Worm (Caenorhabditis elegans) whole organism, L3 larva: ENCODE measurements around the gene ztf-14.

Experiments used
- R02D3.7 ChIP-seq: fragments of 150-350 bp; optimal IDR thresholded peaks from 2 replicates; lab custom pipeline; 2014; ENCODE audit warnings: missing biosample characterization, missing genetic modification characterization
- ZK546.5 ChIP-seq: sonication (generic microtip); optimal IDR thresholded peaks from 2 replicates; lab custom pipeline; 2017; ENCODE audit warnings: missing biosample characterization, missing genetic modification characterization
- aly-2 ChIP-seq: fragments of 150-350 bp; optimal IDR thresholded peaks from 2 replicates; lab custom pipeline; 2014; ENCODE audit warnings: missing biosample characterization, missing genetic modification characterization
- ceh-28 ChIP-seq: fragments of 150-350 bp; optimal IDR thresholded peaks from 2 replicates; lab custom pipeline; 2014; ENCODE audit warnings: missing biosample characterization, missing genetic modification reagents, missing genetic modification characterization
- egl-27 ChIP-seq: sonication (generic microtip); optimal IDR thresholded peaks from 4 replicates; lab custom pipeline; 2017; ENCODE audit warnings: missing biosample characterization, missing genetic modification reagents, missing genetic modification characterization
- egl-5 ChIP-seq: fragments of 150-350 bp; optimal IDR thresholded peaks from 2 replicates; lab custom pipeline; 2017; ENCODE audit warnings: missing biosample characterization, missing genetic modification reagents, missing genetic modification characterization, inconsistent platforms
- elt-1 ChIP-seq: fragments of 150-350 bp; optimal IDR thresholded peaks from 2 replicates; lab custom pipeline; 2014; ENCODE audit warnings: missing biosample characterization, missing genetic modification characterization
- elt-2 ChIP-seq: sonication (generic microtip); optimal IDR thresholded peaks from 2 replicates; lab custom pipeline; 2016; ENCODE audit warnings: missing genetic modification reagents, mild to moderate bottlenecking, missing genetic modification characterization, missing compliant biosample characterization
- elt-3 ChIP-seq, 3 experiments: fragments of 150-350 bp in 1 of 3; sonication (generic microtip) in 2 of 3; optimal IDR thresholded peaks; 2 replicates in 2 of 3; 4 replicates in 1 of 3; lab custom pipeline; 2014 to 2017; ENCODE audit warnings: missing biosample characterization in 3 of 3, missing genetic modification characterization in 3 of 3
- fkh-2 ChIP-seq: fragments of 150-350 bp; optimal IDR thresholded peaks from 2 replicates; lab custom pipeline; 2014; ENCODE audit warnings: missing biosample characterization, missing genetic modification reagents, missing genetic modification characterization
- fos-1 ChIP-seq: fragments of 150-350 bp; optimal IDR thresholded peaks from 2 replicates; lab custom pipeline; 2014; ENCODE audit warnings: missing biosample characterization, missing genetic modification characterization
- hmg-11 ChIP-seq: sonication (generic microtip); optimal IDR thresholded peaks from 2 replicates; lab custom pipeline; 2016; ENCODE audit warnings: missing genetic modification characterization, missing compliant biosample characterization
- jun-1 ChIP-seq: fragments of 150-350 bp; optimal IDR thresholded peaks from 2 replicates; lab custom pipeline; 2014; ENCODE audit warnings: missing biosample characterization, missing genetic modification reagents, missing genetic modification characterization
- lin-15B ChIP-seq: fragments of 150-350 bp; optimal IDR thresholded peaks from 2 replicates; lab custom pipeline; 2014; ENCODE audit warnings: missing biosample characterization, missing genetic modification characterization
- lin-39 ChIP-seq: fragments of 150-350 bp; optimal IDR thresholded peaks from 2 replicates; lab custom pipeline; 2018; ENCODE audit warnings: missing biosample characterization, missing genetic modification reagents, missing genetic modification characterization
- lsy-12 ChIP-seq: sonication (generic microtip); optimal IDR thresholded peaks from 2 replicates; lab custom pipeline; 2016; ENCODE audit warnings: mild to moderate bottlenecking, missing genetic modification characterization, missing compliant biosample characterization
- mdl-1 ChIP-seq: fragments of 150-350 bp; optimal IDR thresholded peaks from 2 replicates; lab custom pipeline; 2014; ENCODE audit warnings: missing biosample characterization, missing genetic modification characterization
- mml-1 ChIP-seq: fragments of 150-350 bp; sonication (generic microtip); optimal IDR thresholded peaks from 3 replicates; lab custom pipeline; 2014; ENCODE audit warnings: missing biosample characterization, missing genetic modification characterization
- nfya-1 ChIP-seq: sonication (generic microtip); optimal IDR thresholded peaks from 2 replicates; lab custom pipeline; 2017; ENCODE audit warnings: missing genetic modification characterization, mild to moderate bottlenecking, missing compliant biosample characterization, antibody characterized with exemption, moderate library complexity; ENCODE audit not compliant: insufficient read depth
- nhr-11 ChIP-seq: fragments of 150-350 bp; optimal IDR thresholded peaks from 2 replicates; lab custom pipeline; 2014; ENCODE audit warnings: missing biosample characterization, missing genetic modification characterization
- nhr-25 ChIP-seq: sonication (generic microtip); optimal IDR thresholded peaks from 2 replicates; lab custom pipeline; 2017; ENCODE audit warnings: missing biosample characterization, missing genetic modification characterization
- nhr-28 ChIP-seq: fragments of 150-350 bp; optimal IDR thresholded peaks from 2 replicates; lab custom pipeline; 2014; ENCODE audit warnings: missing biosample characterization, missing genetic modification characterization
- nhr-77 ChIP-seq: fragments of 150-350 bp; optimal IDR thresholded peaks from 2 replicates; lab custom pipeline; 2014; ENCODE audit warnings: missing biosample characterization, missing genetic modification characterization
- pha-4 ChIP-seq: fragments of 150-350 bp; optimal IDR thresholded peaks from 2 replicates; lab custom pipeline; 2014; ENCODE audit warnings: missing biosample characterization, missing genetic modification reagents, missing genetic modification characterization
- pqm-1 ChIP-seq: fragments of 150-350 bp; optimal IDR thresholded peaks from 2 replicates; lab custom pipeline; 2017; ENCODE audit warnings: missing biosample characterization, missing genetic modification characterization, inconsistent platforms
- sea-2 ChIP-seq: fragments of 150-350 bp; sonication (generic microtip); optimal IDR thresholded peaks from 4 replicates; lab custom pipeline; 2014; ENCODE audit warnings: missing biosample characterization, missing genetic modification reagents, missing genetic modification characterization
- snpc-4 ChIP-seq: fragments of 150-350 bp; optimal IDR thresholded peaks from 2 replicates; lab custom pipeline; 2014; ENCODE audit warnings: missing biosample characterization, missing genetic modification characterization
- tbx-2 ChIP-seq: sonication (generic microtip); optimal IDR thresholded peaks from 2 replicates; lab custom pipeline; 2016; ENCODE audit warnings: mild to moderate bottlenecking, missing genetic modification characterization, missing compliant biosample characterization
- unc-62 ChIP-seq: fragments of 150-350 bp; sonication (generic microtip); optimal IDR thresholded peaks from 4 replicates; lab custom pipeline; 2014; ENCODE audit warnings: missing biosample characterization, missing genetic modification reagents, missing genetic modification characterization

Gene ztf-14

DNA sequence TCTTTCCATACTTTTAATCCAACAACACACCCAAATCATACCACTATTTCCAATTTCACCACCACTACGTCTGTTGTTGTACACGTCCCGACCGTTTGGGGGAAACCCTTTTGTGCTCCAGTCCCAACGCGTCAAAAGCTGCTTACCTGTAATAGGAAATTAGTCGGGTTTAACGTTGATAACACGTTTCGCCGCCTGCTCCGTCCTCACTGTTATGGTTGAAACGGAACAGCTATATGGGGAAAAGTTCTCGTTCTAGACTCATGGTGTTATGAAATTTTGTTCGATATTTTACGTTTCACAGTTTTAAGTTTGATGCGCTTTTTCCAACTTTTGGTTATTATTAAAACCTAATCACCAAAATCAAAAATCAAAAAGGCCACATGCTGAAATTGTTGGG, 40.0 kb downstream of the ztf-14 start:
- TF ChIP-seq elt-2, result peak; percentile 50
- TF ChIP-seq pha-4, result no peak
- TF ChIP-seq pqm-1 (tag; lab: Kevin White, UChicago), result peak; percentile 57

DNA sequence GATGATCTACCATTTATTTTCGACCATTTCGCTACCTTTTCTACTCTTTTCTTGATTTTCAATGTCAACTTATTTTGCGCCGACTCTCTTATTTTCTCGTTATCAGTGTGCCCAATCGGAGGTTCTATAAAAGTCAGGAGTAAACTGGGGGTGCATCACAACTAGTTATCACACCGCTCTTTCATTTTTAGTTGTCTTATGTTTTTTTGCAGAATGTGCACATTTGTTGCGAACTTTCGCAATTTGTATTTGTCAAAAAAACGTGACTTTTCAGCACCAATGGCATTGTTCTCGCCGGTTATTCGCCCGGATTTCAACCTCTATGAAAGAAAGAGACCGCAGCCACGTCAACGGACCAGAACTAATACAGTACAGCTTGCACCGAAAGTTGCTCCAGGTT, 41.7 kb downstream of the ztf-14 start:
- peak; percentile 66 for TF ChIP-seq elt-2
- no peak for TF ChIP-seq ZK546.5 (tag; lab: Kevin White, UChicago)
- peak; percentile 67 for TF ChIP-seq pqm-1 (tag; lab: Kevin White, UChicago)
- TF ChIP-seq nhr-28 (tag; lab: Kevin White, UChicago), result no peak
- TF ChIP-seq pha-4, result peak; percentile 41
- TF ChIP-seq, all 47 proteins: peak for 3

DNA sequence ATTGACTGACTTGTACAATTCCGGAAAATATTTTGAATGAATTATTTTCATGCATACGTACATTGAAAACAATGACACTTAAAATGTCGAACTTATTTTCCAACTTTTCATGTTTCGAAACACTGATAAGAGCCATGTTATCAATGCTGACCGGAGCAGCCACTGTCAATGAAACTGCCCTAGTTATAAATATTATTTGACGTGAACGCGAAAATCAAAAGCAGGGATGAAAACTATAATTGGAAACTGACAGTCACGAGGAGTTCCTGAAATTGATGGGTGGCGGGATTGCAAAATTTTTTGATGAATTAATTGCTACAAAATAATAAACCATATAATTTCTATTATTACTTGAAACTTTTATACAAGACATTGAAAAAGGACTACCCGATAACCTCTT, 43.6 kb downstream of the ztf-14 start:
- TF ChIP-seq mdl-1 (tag; lab: Kevin White, UChicago) (no peak), pqm-1 (tag; lab: Kevin White, UChicago) (peak; percentile 75), hmg-11 (no peak), elt-2 (peak; percentile 80), fkh-2 (tag; lab: Kevin White, UChicago) (no peak)

DNA sequence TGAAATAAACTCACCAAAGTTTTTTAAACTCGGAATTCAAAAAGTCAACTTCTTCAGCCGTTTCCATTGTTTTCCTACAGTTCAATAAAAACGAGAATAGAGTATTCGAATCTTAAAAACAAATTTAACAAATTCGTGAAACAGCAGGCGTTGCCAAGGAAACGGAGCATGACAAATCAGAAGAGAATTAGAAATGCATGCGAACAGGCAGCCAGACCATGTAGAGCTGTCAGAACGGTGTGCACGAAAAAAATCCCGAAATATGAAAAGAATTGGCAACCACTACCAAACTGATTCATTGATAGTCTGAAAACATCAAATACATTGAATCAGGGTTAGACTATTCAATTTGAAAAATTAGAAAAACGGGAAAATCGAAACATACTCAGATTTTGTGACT, 46.1 kb downstream of the ztf-14 start, which contains the start of gene fbxa-81:
Gene fbxa-81, minus strand, starts transcription at position 101 of the 400 bp plus-strand sequence.
- TF ChIP-seq nfya-1 (tag; lab: Kevin White, UChicago) (no peak), lin-39 (no peak), elt-1 (tag; lab: Kevin White, UChicago) (no peak), egl-5 (no peak), lin-15B (tag; lab: Kevin White, UChicago) (no peak), tbx-2 (tag; lab: Kevin White, UChicago) (no peak), sea-2 (GFP tag; lab: Kevin White, UChicago) (no peak), egl-27 (tag; lab: Kevin White, UChicago) (no peak), ceh-28 (no peak), nhr-77 (tag; lab: Kevin White, UChicago) (no peak), elt-2 (no peak)
- TF ChIP-seq, all 47 proteins: peak for 0

DNA sequence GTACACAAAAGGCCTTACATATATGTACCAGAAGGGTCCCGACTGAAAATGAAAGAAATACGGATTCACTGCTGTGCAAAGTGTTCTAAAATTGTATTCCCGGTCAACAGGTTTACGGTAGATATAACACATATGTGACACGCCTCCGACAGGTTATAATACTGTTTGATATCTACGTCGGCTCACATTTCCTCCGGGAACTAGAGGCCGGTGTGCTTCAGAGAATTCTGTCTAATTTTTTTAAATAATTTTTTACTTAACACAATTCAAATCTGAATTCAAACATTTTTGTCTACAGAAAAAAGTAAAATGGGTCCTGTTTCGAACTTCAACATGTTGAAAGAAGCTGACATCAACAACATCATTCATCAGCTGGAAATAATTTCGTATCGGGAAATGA, 47.3 kb downstream of the ztf-14 start, which contains the start of gene T24C2.3:
Gene T24C2.3, plus strand, starts transcription at position 301 of the 400 bp plus-strand sequence.
- TF ChIP-seq mml-1 (tag; lab: Kevin White, UChicago), result no peak
- TF ChIP-seq elt-1 (tag; lab: Kevin White, UChicago), result no peak
- no peak for TF ChIP-seq jun-1
- TF ChIP-seq fos-1 (tag; lab: Kevin White, UChicago), result no peak
- TF ChIP-seq ZK546.5 (tag; lab: Kevin White, UChicago), result no peak
- TF ChIP-seq R02D3.7 (tag; lab: Kevin White, UChicago), result no peak
- TF ChIP-seq pqm-1 (tag; lab: Kevin White, UChicago), result no peak
- TF ChIP-seq lsy-12 (tag; lab: Kevin White, UChicago), result no peak
- TF ChIP-seq lin-15B (tag; lab: Kevin White, UChicago), result no peak
- no peak for TF ChIP-seq elt-3 (tag; optimal IDR thresholded peaks at IDR 0.05; lab: Kevin White, UChicago)
- TF ChIP-seq nhr-11 (tag; lab: Kevin White, UChicago), result no peak
- TF ChIP-seq sea-2 (GFP tag; lab: Kevin White, UChicago), result no peak
- TF ChIP-seq unc-62 (GFP tag; lab: Kevin White, UChicago), result no peak
- no peak for TF ChIP-seq snpc-4
- no peak for TF ChIP-seq nhr-25 (tag; lab: Kevin White, UChicago)
- no peak for TF ChIP-seq ceh-28
- no peak for TF ChIP-seq pha-4
- no peak for TF ChIP-seq egl-5

DNA sequence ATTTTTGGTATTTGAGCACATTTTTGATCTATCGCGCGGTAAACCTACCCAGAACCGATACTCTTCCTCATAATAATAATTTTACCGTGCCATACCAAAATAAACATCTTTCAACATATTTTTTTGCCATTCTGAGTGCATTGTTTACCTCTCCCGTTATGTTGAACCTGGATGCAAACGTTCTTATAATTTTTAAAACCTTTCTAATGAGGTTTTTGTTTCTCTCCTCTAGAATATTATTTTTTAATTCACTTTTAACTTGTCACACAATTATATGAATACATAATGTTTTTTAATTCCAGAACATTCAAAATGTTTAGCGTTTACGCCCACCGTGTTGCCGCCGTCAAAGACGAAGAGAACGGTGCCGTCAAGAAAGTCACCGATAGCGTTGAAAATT, 49.7 kb downstream of the ztf-14 start, which contains the start of gene enri-2:
Gene enri-2, plus strand, starts transcription at position 301 of the 400 bp plus-strand sequence.
- TF ChIP-seq pqm-1 (tag; lab: Kevin White, UChicago), result no peak
- TF ChIP-seq unc-62 (GFP tag; lab: Kevin White, UChicago), result no peak
- TF ChIP-seq elt-3 (tag; optimal IDR thresholded peaks at IDR 0.05; lab: Kevin White, UChicago), result no peak
- TF ChIP-seq aly-2 (tag; lab: Kevin White, UChicago), result no peak
